Worm (Caenorhabditis elegans): Measurements from ENCODE around the gene F43C1.5.

F43C1.5 gene

DNA sequence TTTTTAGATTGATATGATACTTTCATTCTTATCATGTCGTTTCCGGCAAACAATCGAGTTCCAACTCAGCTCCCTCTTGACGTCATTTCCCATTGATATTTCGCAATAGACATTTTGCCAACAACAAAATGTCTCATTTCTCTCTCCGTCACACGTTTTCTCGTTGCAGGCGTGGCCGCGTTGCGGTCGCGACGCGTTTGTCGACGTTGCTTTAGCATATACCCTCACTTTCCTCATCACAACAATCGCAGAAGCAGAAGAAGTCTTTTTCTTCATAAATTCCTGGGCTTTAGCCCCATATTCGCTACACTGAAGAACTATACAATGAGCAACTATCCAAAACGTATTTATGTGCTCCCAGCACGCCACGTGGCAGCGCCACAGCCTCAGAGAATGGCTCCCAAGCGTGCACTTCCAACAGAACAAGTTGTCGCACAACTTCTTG lies 35.3 kb upstream of the F43C1.5 start, which contains the start of gene xbp-1:
TSS of gene xbp-1 (plus strand) at position 151 of the 445 bp plus-strand sequence.
- TF ChIP-seq nhr-25 (tag; optimal IDR thresholded peaks at IDR 0.05): peak; percentile 81
- peak; percentile 87 for TF ChIP-seq egl-27 (tag; optimal IDR thresholded peaks at IDR 0.05)
- TF ChIP-seq sma-9 (GFP tag; optimal IDR thresholded peaks at IDR 0.05): peak; percentile 91
- no peak for TF ChIP-seq sma-9 (tag; optimal IDR thresholded peaks at IDR 0.05)
- TF ChIP-seq nhr-11 (tag; optimal IDR thresholded peaks at IDR 0.05): no peak
- no peak for TF ChIP-seq R02D3.7 (tag; optimal IDR thresholded peaks at IDR 0.05)
- peak; percentile 87 for TF ChIP-seq lin-11 (tag; optimal IDR thresholded peaks at IDR 0.05)
- peak; percentile 96 for TF ChIP-seq unc-55 (GFP tag; optimal IDR thresholded peaks at IDR 0.05)
- TF ChIP-seq C34F6.9 (tag; optimal IDR thresholded peaks at IDR 0.05): peak; percentile 99
- TF ChIP-seq nhr-10 (tag; optimal IDR thresholded peaks at IDR 0.05): peak; percentile 69
- TF ChIP-seq skn-1 (tag; optimal IDR thresholded peaks at IDR 0.05): peak; percentile 85
- TF ChIP-seq Y55F3AM.14 (GFP tag; optimal IDR thresholded peaks at IDR 0.05): peak; percentile 81
- TF ChIP-seq ztf-11 (tag; optimal IDR thresholded peaks at IDR 0.05): no peak
- TF ChIP-seq F13H6.1 (tag; optimal IDR thresholded peaks at IDR 0.05): peak; percentile 89
- peak; percentile 74 for TF ChIP-seq zag-1 (tag; optimal IDR thresholded peaks at IDR 0.05)
- TF ChIP-seq mdl-1 (tag; optimal IDR thresholded peaks at IDR 0.05): peak; percentile 31 to 72
- TF ChIP-seq alr-1 (tag; optimal IDR thresholded peaks at IDR 0.05): peak; percentile 31
- TF ChIP-seq blmp-1 (tag; optimal IDR thresholded peaks at IDR 0.05; ENCODE audit: insufficient read depth): peak; percentile 64
- peak; percentile 80 for TF ChIP-seq sem-4 (tag; optimal IDR thresholded peaks at IDR 0.05)
- TF ChIP-seq ztf-4 (tag; optimal IDR thresholded peaks at IDR 0.05): peak; percentile 92
- TF ChIP-seq nhr-23 (tag; optimal IDR thresholded peaks at IDR 0.05): no peak
- peak; percentile 89 for TF ChIP-seq nhr-21 (tag; optimal IDR thresholded peaks at IDR 0.05)
- TF ChIP-seq snpc-4 (tag; optimal IDR thresholded peaks at IDR 0.05): peak; percentile 52
- peak; percentile 78 for TF ChIP-seq sma-3 (GFP tag; optimal IDR thresholded peaks at IDR 0.05)
- TF ChIP-seq nhr-129 (tag; optimal IDR thresholded peaks at IDR 0.05): peak; percentile 97
- no peak for TF ChIP-seq ceh-82 (tag; optimal IDR thresholded peaks at IDR 0.05)
- TF ChIP-seq elt-3 (tag; optimal IDR thresholded peaks at IDR 0.05): no peak
- no peak for TF ChIP-seq ZK546.5 (tag; optimal IDR thresholded peaks at IDR 0.05)
- TF ChIP-seq ceh-16 (tag; optimal IDR thresholded peaks at IDR 0.05): no peak
- no peak for TF ChIP-seq elt-1 (tag; optimal IDR thresholded peaks at IDR 0.05)
- peak; percentile 85 for TF ChIP-seq lin-13 (GFP tag; optimal IDR thresholded peaks at IDR 0.05)
- peak; percentile 92 for TF ChIP-seq ama-1 (optimal IDR thresholded peaks at IDR 0.05)
- peak; percentile 70 to 90 for TF ChIP-seq lsy-2 (tag; optimal IDR thresholded peaks at IDR 0.05)
- peak; percentile 100 for TF ChIP-seq crh-2 (tag; optimal IDR thresholded peaks at IDR 0.05)
- TF ChIP-seq gmeb-1 (tag; optimal IDR thresholded peaks at IDR 0.05): peak; percentile 67
- peak; percentile 45 for TF ChIP-seq nhr-6 (tag; optimal IDR thresholded peaks at IDR 0.05)
- TF ChIP-seq mab-5 (tag; optimal IDR thresholded peaks at IDR 0.05): peak; percentile 55
- TF ChIP-seq fos-1 (tag; optimal IDR thresholded peaks at IDR 0.05): peak; percentile 99
- no peak for TF ChIP-seq aly-2 (tag; optimal IDR thresholded peaks at IDR 0.05)

DNA sequence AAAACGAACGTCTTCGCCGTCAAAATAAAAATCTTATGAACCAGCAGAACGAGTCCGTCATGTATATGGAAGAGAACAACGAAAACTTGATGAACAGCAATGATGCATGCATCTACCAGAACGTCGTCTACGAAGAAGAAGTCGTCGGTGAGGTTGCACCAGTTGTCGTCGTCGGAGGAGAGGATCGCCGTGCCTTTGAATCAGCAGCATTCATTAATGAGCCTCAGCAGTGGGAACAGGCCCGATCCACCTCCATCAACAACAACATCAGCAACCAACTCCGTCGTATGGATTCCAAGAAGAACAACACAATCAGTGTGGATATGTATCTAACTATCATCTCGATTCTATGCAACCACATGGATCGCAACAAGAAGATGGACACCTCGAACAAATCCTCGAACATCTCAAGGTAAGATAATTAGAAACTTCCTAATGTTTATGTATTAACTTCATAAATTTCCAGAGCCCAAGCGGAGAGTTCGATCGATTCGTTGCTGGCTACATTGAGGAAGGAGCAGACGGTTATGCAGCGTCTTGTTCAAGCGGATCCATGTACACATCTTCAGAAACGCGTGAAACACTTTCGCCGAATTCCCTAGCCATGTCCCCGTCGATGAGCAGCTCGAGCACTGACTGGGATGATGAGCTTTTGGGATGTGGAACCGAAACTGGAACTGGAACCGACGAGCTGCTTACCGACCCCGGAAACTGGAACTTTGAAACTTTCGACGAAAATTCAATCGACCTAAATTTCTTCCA lies 34.4 kb upstream of the F43C1.5 start:
- no peak for TF ChIP-seq nhr-12 (tag; optimal IDR thresholded peaks at IDR 0.05)
- no peak for TF ChIP-seq ztf-1 (GFP tag; conservative IDR thresholded peaks at IDR 0.05)
- no peak for TF ChIP-seq nhr-23 (tag; optimal IDR thresholded peaks at IDR 0.05)
- TF ChIP-seq lin-13 (GFP tag; optimal IDR thresholded peaks at IDR 0.05): peak; percentile 19

Measured in whole organism, L2 larva.